Worm (Caenorhabditis elegans) whole organism, L2 larva: ENCODE results near the gene div-1.

Source experiments
- C34F6.9 ChIP-seq: fragments of 150-350 bp; optimal IDR thresholded peaks from 2 replicates; lab custom pipeline; 2014; ENCODE audit warnings: missing biosample characterization, missing genetic modification characterization
- F13H6.1 ChIP-seq: sonication (generic microtip); optimal IDR thresholded peaks from 2 replicates; lab custom pipeline; 2016; ENCODE audit warnings: missing genetic modification characterization, missing compliant biosample characterization
- Y55F3AM.14 ChIP-seq: fragments of 200-800 bp; sonication (Bioruptor generic); optimal IDR thresholded peaks from 2 replicates; lab custom pipeline; 2018; ENCODE audit warnings: mild to moderate bottlenecking, missing genetic modification characterization, missing compliant biosample characterization
- ZK546.5 ChIP-seq: sonication (generic microtip); optimal IDR thresholded peaks from 2 replicates; lab custom pipeline; 2017; ENCODE audit warnings: missing biosample characterization, missing genetic modification characterization
- alr-1 ChIP-seq: fragments of 150-350 bp; optimal IDR thresholded peaks from 2 replicates; lab custom pipeline; 2014; ENCODE audit warnings: missing biosample characterization, missing genetic modification characterization
- ama-1 ChIP-seq: fragments of 150-350 bp; optimal IDR thresholded peaks from 2 replicates; lab custom pipeline; 2018; ENCODE audit warnings: inconsistent platforms
- ceh-16 ChIP-seq: fragments of 150-350 bp; optimal IDR thresholded peaks from 2 replicates; lab custom pipeline; 2014; ENCODE audit warnings: missing biosample characterization, missing genetic modification characterization
- ceh-82 ChIP-seq: fragments of 150-350 bp; optimal IDR thresholded peaks from 2 replicates; lab custom pipeline; 2014; ENCODE audit warnings: missing biosample characterization, missing genetic modification characterization
- crh-2 ChIP-seq: sonication (generic microtip); optimal IDR thresholded peaks from 2 replicates; lab custom pipeline; 2017; ENCODE audit warnings: missing biosample characterization, missing genetic modification characterization
- egl-27 ChIP-seq: sonication (generic microtip); optimal IDR thresholded peaks from 3 replicates; lab custom pipeline; 2017; ENCODE audit warnings: missing biosample characterization, missing genetic modification reagents, missing genetic modification characterization
- elt-1 ChIP-seq: fragments of 150-350 bp; optimal IDR thresholded peaks from 2 replicates; lab custom pipeline; 2014; ENCODE audit warnings: missing biosample characterization, missing genetic modification characterization
- elt-3 ChIP-seq: sonication (generic microtip); optimal IDR thresholded peaks from 2 replicates; lab custom pipeline; 2017; ENCODE audit warnings: missing biosample characterization, missing genetic modification characterization
- fos-1 ChIP-seq: fragments of 150-350 bp; optimal IDR thresholded peaks from 2 replicates; lab custom pipeline; 2014; ENCODE audit warnings: missing biosample characterization, missing genetic modification characterization
- gmeb-1 ChIP-seq: fragments of 150-350 bp; optimal IDR thresholded peaks from 2 replicates; lab custom pipeline; 2014; ENCODE audit warnings: missing biosample characterization, missing genetic modification characterization
- lin-11 ChIP-seq: fragments of 150-350 bp; sonication (generic microtip); optimal IDR thresholded peaks from 2 replicates; lab custom pipeline; 2014; ENCODE audit warnings: missing biosample characterization, missing genetic modification characterization, inconsistent platforms, mixed read lengths
- lin-13 ChIP-seq: fragments of 150-350 bp; optimal IDR thresholded peaks from 2 replicates; lab custom pipeline; 2014; ENCODE audit warnings: missing biosample characterization, missing genetic modification reagents, missing genetic modification characterization
- lsy-2 ChIP-seq, 2 experiments: fragments of 150-350 bp in 1 of 2; sonication (generic microtip) in 1 of 2; optimal IDR thresholded peaks; 2 replicates each; lab custom pipeline; 2014 to 2017; ENCODE audit warnings: missing biosample characterization in 2 of 2, missing genetic modification characterization in 2 of 2
- nhr-10 ChIP-seq: sonication (generic microtip); optimal IDR thresholded peaks from 2 replicates; lab custom pipeline; 2017; ENCODE audit warnings: missing biosample characterization, missing genetic modification characterization
- nhr-11 ChIP-seq: fragments of 150-350 bp; optimal IDR thresholded peaks from 2 replicates; lab custom pipeline; 2014; ENCODE audit warnings: missing biosample characterization, missing genetic modification characterization
- nhr-12 ChIP-seq: fragments of 150-350 bp; optimal IDR thresholded peaks from 2 replicates; lab custom pipeline; 2014; ENCODE audit warnings: missing biosample characterization, missing genetic modification characterization
- nhr-129 ChIP-seq: fragments of 150-350 bp; optimal IDR thresholded peaks from 2 replicates; lab custom pipeline; 2014; ENCODE audit warnings: missing biosample characterization, missing genetic modification characterization
- nhr-21 ChIP-seq: fragments of 150-350 bp; optimal IDR thresholded peaks from 2 replicates; lab custom pipeline; 2014; ENCODE audit warnings: missing biosample characterization, missing genetic modification characterization
- nhr-23 ChIP-seq: fragments of 150-350 bp; optimal IDR thresholded peaks from 2 replicates; lab custom pipeline; 2014; ENCODE audit warnings: missing biosample characterization, missing genetic modification reagents, missing genetic modification characterization
- nhr-25 ChIP-seq: fragments of 150-350 bp; sonication (generic microtip); optimal IDR thresholded peaks from 3 replicates; lab custom pipeline; 2014; ENCODE audit warnings: missing biosample characterization, missing genetic modification characterization
- nhr-6 ChIP-seq: fragments of 150-350 bp; optimal IDR thresholded peaks from 2 replicates; lab custom pipeline; 2014; ENCODE audit warnings: missing biosample characterization, missing genetic modification characterization
- peb-1 ChIP-seq: fragments of 150-350 bp; optimal IDR thresholded peaks from 2 replicates; lab custom pipeline; 2014; ENCODE audit warnings: missing biosample characterization, missing genetic modification characterization
- sem-4 ChIP-seq: fragments of 150-350 bp; optimal IDR thresholded peaks from 2 replicates; lab custom pipeline; 2014; ENCODE audit warnings: missing biosample characterization, missing genetic modification reagents, missing genetic modification characterization
- skn-1 ChIP-seq: sonication (generic microtip); optimal IDR thresholded peaks from 2 replicates; lab custom pipeline; 2017; ENCODE audit warnings: missing biosample characterization, missing genetic modification characterization
- sma-3 ChIP-seq: sonication (generic microtip); optimal IDR thresholded peaks from 2 replicates; lab custom pipeline; 2016; ENCODE audit warnings: missing genetic modification reagents, missing genetic modification characterization, missing compliant biosample characterization
- sma-9 ChIP-seq, 2 experiments: fragments of 150-350 bp in 1 of 2; sonication (generic microtip) in 1 of 2; optimal IDR thresholded peaks; 2 replicates each; lab custom pipeline; 2014 to 2016; ENCODE audit warnings: missing genetic modification characterization in 2 of 2, mild to moderate bottlenecking in 1 of 2, missing biosample characterization in 1 of 2, missing compliant biosample characterization in 1 of 2, missing genetic modification reagents in 1 of 2, moderate library complexity in 1 of 2
- snpc-4 ChIP-seq: fragments of 150-350 bp; optimal IDR thresholded peaks from 2 replicates; lab custom pipeline; 2014; ENCODE audit warnings: missing biosample characterization, missing genetic modification characterization
- unc-39 ChIP-seq: fragments of 150-350 bp; optimal IDR thresholded peaks from 2 replicates; lab custom pipeline; 2014; ENCODE audit warnings: missing biosample characterization, missing genetic modification characterization
- unc-55 ChIP-seq: fragments of 150-350 bp; sonication (generic microtip); optimal IDR thresholded peaks from 3 replicates; lab custom pipeline; 2014; ENCODE audit warnings: missing biosample characterization, missing genetic modification reagents, missing genetic modification characterization
- unc-62 ChIP-seq: fragments of 150-350 bp; optimal IDR thresholded peaks from 2 replicates; lab custom pipeline; 2014; ENCODE audit warnings: missing biosample characterization, missing genetic modification reagents, missing genetic modification characterization
- zag-1 ChIP-seq: fragments of 150-350 bp; optimal IDR thresholded peaks from 2 replicates; lab custom pipeline; 2014; ENCODE audit warnings: missing biosample characterization, missing genetic modification characterization
- ztf-1 ChIP-seq: fragments of 200-800 bp; sonication (Bioruptor generic); conservative IDR thresholded peaks from 2 replicates; pipeline ENCODE4 v1.3.6; 2022; ENCODE audit warnings: missing genetic modification characterization, missing compliant biosample characterization
- ztf-11 ChIP-seq: sonication (generic microtip); optimal IDR thresholded peaks from 2 replicates; lab custom pipeline; 2017; ENCODE audit warnings: missing biosample characterization, missing genetic modification characterization
- ztf-4 ChIP-seq: fragments of 150-350 bp; optimal IDR thresholded peaks from 2 replicates; lab custom pipeline; 2014; ENCODE audit warnings: missing biosample characterization, missing genetic modification characterization

div-1 gene

ce11 chrIII:10248441-10249137 lies at the start of gene div-1, which contains the start of gene cor-1:
div-1 (minus strand) TSS chrIII:10248559.
cor-1 (plus strand) TSS chrIII:10249111.
- TF ChIP-seq lin-13 (GFP tag; lab: Kevin White, UChicago) (peak; percentile 16), crh-2 (tag; lab: Kevin White, UChicago) (peak; percentile 37), lsy-2 (tag; optimal IDR thresholded peaks at IDR 0.05; lab: Kevin White, UChicago) (peak in 1 of 2 experiments; percentile 60), nhr-12 (no peak), unc-55 (GFP tag; lab: Kevin White, UChicago) (peak; percentile 56), nhr-129 (tag; lab: Kevin White, UChicago) (peak; percentile 15), gmeb-1 (tag; lab: Kevin White, UChicago) (peak; percentile 86), snpc-4 (tag; lab: Kevin White, UChicago) (no peak), F13H6.1 (peak; percentile 5), C34F6.9 (peak; percentile 38), sma-3 (GFP tag; lab: Kevin White, UChicago) (peak; percentile 10)

- TF ChIP-seq sem-4 (tag; lab: Kevin White, UChicago): no peak
- no peak for TF ChIP-seq gmeb-1 (tag; lab: Kevin White, UChicago)
- no peak for TF ChIP-seq Y55F3AM.14 (GFP tag; lab: Kevin White, UChicago)
- TF ChIP-seq snpc-4 (tag; lab: Kevin White, UChicago): peak; percentile 80
Observed at ce11 chrIII:10296904-10297303, 48.5 kb upstream of the div-1 start.

- TF ChIP-seq nhr-10 (tag; lab: Kevin White, UChicago) (no peak), sma-3 (GFP tag; lab: Kevin White, UChicago) (no peak), ama-1 (lab: Kevin White, UChicago) (no peak), ztf-1 (GFP tag; lab: Robert Waterston, UW) (no peak), zag-1 (tag; lab: Kevin White, UChicago) (no peak), nhr-21 (tag; lab: Kevin White, UChicago) (no peak), sma-9 (GFP tag; optimal IDR thresholded peaks at IDR 0.05; lab: Kevin White, UChicago) (no peak), sma-9 (tag; optimal IDR thresholded peaks at IDR 0.05; lab: Kevin White, UChicago) (no peak), lin-11 (no peak), elt-1 (tag; lab: Kevin White, UChicago) (no peak), ztf-11 (tag; lab: Kevin White, UChicago) (no peak), unc-55 (GFP tag; lab: Kevin White, UChicago) (no peak), peb-1 (tag; lab: Kevin White, UChicago) (no peak), ztf-4 (no peak)
Observed at ce11 chrIII:10294837-10295236, 46.5 kb upstream of the div-1 start, which contains the start of gene vglu-2. vglu-2 (plus strand) TSS chrIII:10295137.

- no peak for TF ChIP-seq snpc-4 (tag; lab: Kevin White, UChicago)
- TF ChIP-seq unc-39: no peak
- TF ChIP-seq ztf-1 (GFP tag; lab: Robert Waterston, UW): no peak
- TF ChIP-seq nhr-10 (tag; lab: Kevin White, UChicago): no peak
- no peak for TF ChIP-seq ceh-82
- no peak for TF ChIP-seq nhr-25 (tag; lab: Kevin White, UChicago)
- TF ChIP-seq nhr-23 (tag; lab: Kevin White, UChicago): no peak
- no peak for TF ChIP-seq nhr-11 (tag; lab: Kevin White, UChicago)
- no peak for TF ChIP-seq nhr-21 (tag; lab: Kevin White, UChicago)
- TF ChIP-seq lsy-2 (tag; optimal IDR thresholded peaks at IDR 0.05; lab: Kevin White, UChicago): no peak
- TF ChIP-seq nhr-12: no peak
- TF ChIP-seq nhr-129 (tag; lab: Kevin White, UChicago): no peak
- TF ChIP-seq sem-4 (tag; lab: Kevin White, UChicago): no peak
- TF ChIP-seq skn-1 (tag; lab: Kevin White, UChicago): no peak
- TF ChIP-seq Y55F3AM.14 (GFP tag; lab: Kevin White, UChicago): no peak
- TF ChIP-seq egl-27 (tag; lab: Kevin White, UChicago): no peak
- TF ChIP-seq lin-11: no peak
Observed at ce11 chrIII:10293946-10294345, 45.6 kb upstream of the div-1 start.

- TF ChIP-seq nhr-10 (tag; lab: Kevin White, UChicago): no peak
- no peak for TF ChIP-seq zag-1 (tag; lab: Kevin White, UChicago)
- no peak for TF ChIP-seq sem-4 (tag; lab: Kevin White, UChicago)
- TF ChIP-seq gmeb-1 (tag; lab: Kevin White, UChicago): no peak
- TF ChIP-seq fos-1 (tag; lab: Kevin White, UChicago): no peak
- TF ChIP-seq elt-3 (tag; lab: Kevin White, UChicago): no peak
- TF ChIP-seq sma-9 (GFP tag; optimal IDR thresholded peaks at IDR 0.05; lab: Kevin White, UChicago): no peak
- TF ChIP-seq sma-9 (tag; optimal IDR thresholded peaks at IDR 0.05; lab: Kevin White, UChicago): no peak
- no peak for TF ChIP-seq nhr-6
- TF ChIP-seq unc-62: no peak
- no peak for TF ChIP-seq ZK546.5 (tag; lab: Kevin White, UChicago)
- TF ChIP-seq ceh-16 (tag; lab: Kevin White, UChicago): no peak
- TF ChIP-seq nhr-12: no peak
- no peak for TF ChIP-seq alr-1 (tag; lab: Kevin White, UChicago)
- TF ChIP-seq unc-39: no peak
- TF ChIP-seq snpc-4 (tag; lab: Kevin White, UChicago): no peak
- no peak for TF ChIP-seq lin-13 (GFP tag; lab: Kevin White, UChicago)
- no peak for TF ChIP-seq nhr-23 (tag; lab: Kevin White, UChicago)
- TF ChIP-seq skn-1 (tag; lab: Kevin White, UChicago): no peak
- no peak for TF ChIP-seq unc-55 (GFP tag; lab: Kevin White, UChicago)
- TF ChIP-seq, all 48 proteins: peak for 0
Observed at ce11 chrIII:10293362-10293761, 45.0 kb upstream of the div-1 start.
